Worm (Caenorhabditis elegans): ENCODE data around the gene K08D9.4.

Gene K08D9.4

ce11 chrV:3158379-3158778 is 41.8 kb downstream of the K08D9.4 start:
- no peak for TF ChIP-seq set-16 (GFP tag; IDR thresholded peaks at IDR 0.05)
- TF ChIP-seq skn-1 (tag; optimal IDR thresholded peaks at IDR 0.05), result no peak
- TF ChIP-seq mes-2 (tag; optimal IDR thresholded peaks at IDR 0.05; ENCODE audit: poor library complexity, severe bottlenecking), result no peak
- TF ChIP-seq unc-62 (GFP tag; optimal IDR thresholded peaks at IDR 0.05 in 1 of 2), result peak in 1 of 2 experiments; percentile 94
- TF ChIP-seq unc-62 (tag; optimal IDR thresholded peaks at IDR 0.05), result no peak
- no peak for TF ChIP-seq lin-39 (tag; optimal IDR thresholded peaks at IDR 0.05)
- no peak for TF ChIP-seq ceh-32 (tag; optimal IDR thresholded peaks at IDR 0.05; ENCODE audit: poor library complexity)
- TF ChIP-seq aha-1 (tag), result peak; percentile 6
- TF ChIP-seq madf-9 (GFP tag; conservative IDR thresholded peaks at IDR 0.05), result no peak
- no peak for TF ChIP-seq F44E2.7 (GFP tag; IDR thresholded peaks at IDR 0.05)
- no peak for TF ChIP-seq lin-1 (GFP tag; IDR thresholded peaks at IDR 0.05)
- no peak for TF ChIP-seq ztf-11 (tag; optimal IDR thresholded peaks at IDR 0.05)

DNA sequence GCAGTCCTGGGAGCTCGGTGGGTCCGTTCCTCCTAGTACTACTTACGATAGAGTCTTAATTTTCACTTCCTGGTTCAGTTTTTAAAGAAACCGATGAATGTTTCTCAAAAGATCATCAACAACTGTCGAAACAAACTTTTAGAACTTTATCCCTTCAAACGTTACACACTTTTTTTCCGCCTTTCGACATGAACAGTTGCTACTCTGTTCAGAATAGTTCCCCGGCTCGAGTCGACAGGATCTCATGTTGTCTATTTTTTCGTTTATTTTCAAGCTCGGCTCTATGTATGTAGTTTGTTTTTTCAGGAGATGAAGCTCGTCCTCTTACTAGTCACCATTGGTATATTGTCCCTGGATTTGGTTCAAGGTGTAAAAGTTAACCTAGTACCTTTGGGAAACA is 43.4 kb downstream of the K08D9.4 start, which contains the start of gene exh-1:
exh-1 (plus strand) TSS at position 301 of the 400 bp plus-strand sequence.
- TF ChIP-seq unc-62 (GFP tag; optimal IDR thresholded peaks at IDR 0.05 in 1 of 2) (peak in 1 of 2 experiments; percentile 78), unc-62 (tag; optimal IDR thresholded peaks at IDR 0.05) (no peak), F26F4.8 (GFP tag; conservative IDR thresholded peaks at IDR 0.05) (no peak)

ce11 chrV:3155072-3155471 is 45.2 kb downstream of the K08D9.4 start, which contains the start of gene srab-7:
srab-7 (minus strand) TSS chrV:3155172.
- no peak for TF ChIP-seq lin-39 (tag; optimal IDR thresholded peaks at IDR 0.05)
- TF ChIP-seq egl-27 (tag; optimal IDR thresholded peaks at IDR 0.05), result no peak
- TF ChIP-seq lin-29 (GFP tag; IDR thresholded peaks at IDR 0.05), result no peak

ce11 chrV:3151862-3152261 is 48.4 kb downstream of the K08D9.4 start, which contains the start of gene srab-6:
srab-6 (minus strand) TSS chrV:3151962.
- TF ChIP-seq Y48G9A.11 (GFP tag; IDR thresholded peaks at IDR 0.05) (no peak), hmg-1.1 (GFP tag; IDR thresholded peaks at IDR 0.05) (no peak), aha-1 (tag) (no peak), lin-13 (GFP tag; optimal IDR thresholded peaks at IDR 0.05) (no peak), lin-39 (tag; optimal IDR thresholded peaks at IDR 0.05) (no peak), zfp-2 (tag; optimal IDR thresholded peaks at IDR 0.05) (no peak), lin-1 (GFP tag; IDR thresholded peaks at IDR 0.05) (no peak), unc-39 (tag; optimal IDR thresholded peaks at IDR 0.05) (no peak), fkh-10 (GFP tag; optimal IDR thresholded peaks at IDR 0.05) (no peak), madf-9 (GFP tag; conservative IDR thresholded peaks at IDR 0.05) (no peak), vab-7 (GFP tag; IDR thresholded peaks at IDR 0.05) (no peak), lin-29 (GFP tag; IDR thresholded peaks at IDR 0.05) (no peak), zip-11 (GFP tag; IDR thresholded peaks at IDR 0.05) (no peak), ceh-44 (GFP tag; IDR thresholded peaks at IDR 0.05) (no peak), mes-2 (tag; optimal IDR thresholded peaks at IDR 0.05; ENCODE audit: poor library complexity, severe bottlenecking) (no peak), mxl-3 (GFP tag; optimal IDR thresholded peaks at IDR 0.05) (no peak)

DNA sequence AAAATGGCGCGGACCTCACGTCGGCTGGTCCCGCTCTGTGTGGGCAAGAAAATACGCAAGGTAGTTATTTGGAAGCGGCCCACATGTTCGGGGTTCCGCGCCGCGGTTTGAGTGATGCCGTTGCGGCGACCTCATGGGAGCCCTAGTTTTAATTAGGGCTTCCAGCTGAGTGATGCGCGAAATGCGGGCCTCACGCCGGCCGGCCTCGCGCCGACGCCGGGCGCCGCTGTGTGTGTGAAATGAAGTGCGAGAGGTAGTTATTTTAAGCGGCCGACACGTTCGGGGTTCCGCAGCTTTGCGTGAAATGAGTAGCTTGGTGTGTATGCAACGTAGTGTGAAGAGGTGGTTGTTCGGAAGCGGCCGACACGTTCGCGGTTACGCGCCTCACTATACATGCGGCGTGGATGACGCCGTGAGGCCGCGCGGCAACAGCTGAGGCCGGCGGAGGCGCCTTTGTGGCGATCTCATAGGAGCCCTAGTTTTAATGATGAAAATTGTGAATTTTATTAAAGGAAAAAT is 50.3 kb downstream of the K08D9.4 start:
- TF ChIP-seq nhr-25 (tag; optimal IDR thresholded peaks at IDR 0.05; ENCODE audit: borderline replicate concordance, insufficient read depth) (no peak), lin-29 (GFP tag; IDR thresholded peaks at IDR 0.05) (no peak), nhr-41 (GFP tag; IDR thresholded peaks at IDR 0.05) (0 out of 2 replicates have a peak, but pooled peaks have one; percentile 6), saeg-2 (GFP tag; IDR thresholded peaks at IDR 0.05) (0 out of 2 replicates have a peak, but pooled peaks have one; percentile 38), R02D3.7 (tag; optimal IDR thresholded peaks at IDR 0.05) (no peak), set-16 (GFP tag; IDR thresholded peaks at IDR 0.05) (peak; percentile 91), aha-1 (tag) (peak; percentile 73)
